Worm (Caenorhabditis elegans) whole organism, late embryonic: Measurements from ENCODE around the gene T05A8.3.
"Not testable (repeated sequence)": the region's sequence is repeated elsewhere in the genome, so short reads cannot be mapped to it uniquely, and the experiment has no call there.

ENCODE experiments used
- C08G9.2 ChIP-seq: sonication (generic microtip); optimal IDR thresholded peaks from 2 replicates; lab custom pipeline; 2016; ENCODE audit warnings: mild to moderate bottlenecking, missing genetic modification characterization, moderate library complexity, missing compliant biosample characterization
- K02D7.2 ChIP-seq: sonication (generic microtip); optimal IDR thresholded peaks from 2 replicates; lab custom pipeline; 2017; ENCODE audit warnings: mild to moderate bottlenecking, missing genetic modification characterization, missing compliant biosample characterization
- K09A11.1 ChIP-seq: sonication (generic microtip); optimal IDR thresholded peaks from 2 replicates; lab custom pipeline; 2017; ENCODE audit warnings: antibody characterized with exemption, mild to moderate bottlenecking, missing genetic modification characterization, missing compliant biosample characterization; ENCODE audit not compliant: insufficient read depth
- T23F11.4 ChIP-seq: fragments of 200-800 bp; sonication (Bioruptor generic); optimal IDR thresholded peaks from 2 replicates; lab custom pipeline; 2018; ENCODE audit warnings: mild to moderate bottlenecking, missing genetic modification characterization, missing compliant biosample characterization
- ceh-18 ChIP-seq: sonication (generic microtip); optimal IDR thresholded peaks from 2 replicates; lab custom pipeline; 2016; ENCODE audit warnings: missing genetic modification characterization, missing compliant biosample characterization
- ceh-22 ChIP-seq: sonication (generic microtip); optimal IDR thresholded peaks from 2 replicates; lab custom pipeline; 2017; ENCODE audit warnings: missing biosample characterization, missing genetic modification characterization
- ceh-30 ChIP-seq: fragments of 150-350 bp; optimal IDR thresholded peaks from 2 replicates; lab custom pipeline; 2014; ENCODE audit warnings: missing biosample characterization, missing genetic modification characterization
- ceh-45 ChIP-seq: fragments of 200-800 bp; sonication (Bioruptor generic); IDR thresholded peaks from 2 replicates; pipeline ENCODE4 v1.3.6; 2022; ENCODE audit warnings: missing genetic modification reagents, missing genetic modification characterization, missing compliant biosample characterization
- ceh-6 ChIP-seq: fragments of 200-800 bp; sonication (Bioruptor generic); optimal IDR thresholded peaks from 2 replicates; lab custom pipeline; 2018; ENCODE audit warnings: mild to moderate bottlenecking, missing genetic modification characterization, missing compliant biosample characterization
- ceh-9 ChIP-seq: sonication (generic microtip); optimal IDR thresholded peaks from 2 replicates; lab custom pipeline; 2016; ENCODE audit warnings: mild to moderate bottlenecking, missing genetic modification characterization, inconsistent platforms, missing compliant biosample characterization
- elt-2 ChIP-seq: sonication (generic microtip); optimal IDR thresholded peaks from 2 replicates; lab custom pipeline; 2016; ENCODE audit warnings: missing genetic modification reagents, missing genetic modification characterization, missing compliant biosample characterization
- ets-4 ChIP-seq: sonication (generic microtip); optimal IDR thresholded peaks from 2 replicates; lab custom pipeline; 2016; ENCODE audit warnings: missing genetic modification characterization, missing compliant biosample characterization
- fax-1 ChIP-seq: sonication (generic microtip); optimal IDR thresholded peaks from 2 replicates; lab custom pipeline; 2016; ENCODE audit warnings: missing genotype, missing genetic modification characterization, missing compliant biosample characterization
- gmeb-2 ChIP-seq: sonication (generic microtip); optimal IDR thresholded peaks from 2 replicates; lab custom pipeline; 2016; ENCODE audit warnings: missing genetic modification characterization, inconsistent platforms, missing compliant biosample characterization
- hlh-6 ChIP-seq: sonication (generic microtip); optimal IDR thresholded peaks from 2 replicates; lab custom pipeline; 2016; ENCODE audit warnings: missing genotype, missing genetic modification characterization, missing compliant biosample characterization
- hlh-8 ChIP-seq: sonication (generic microtip); optimal IDR thresholded peaks from 2 replicates; lab custom pipeline; 2016; ENCODE audit warnings: missing genotype, missing genetic modification characterization, missing compliant biosample characterization
- lim-6 ChIP-seq: sonication (generic microtip); optimal IDR thresholded peaks from 2 replicates; lab custom pipeline; 2016; ENCODE audit warnings: missing genetic modification characterization, missing compliant biosample characterization
- madf-2 ChIP-seq: sonication (generic microtip); optimal IDR thresholded peaks from 2 replicates; lab custom pipeline; 2017; ENCODE audit warnings: missing genetic modification characterization, missing compliant biosample characterization
- nfya-1 ChIP-seq: sonication (generic microtip); optimal IDR thresholded peaks from 2 replicates; lab custom pipeline; 2017; ENCODE audit warnings: missing genetic modification characterization, mild to moderate bottlenecking, missing compliant biosample characterization, antibody characterized with exemption, moderate library complexity
- npax-4 ChIP-seq: sonication (generic microtip); optimal IDR thresholded peaks from 2 replicates; lab custom pipeline; 2016; ENCODE audit warnings: missing genetic modification characterization, missing compliant biosample characterization
- pqm-1 ChIP-seq: sonication (generic microtip); optimal IDR thresholded peaks from 2 replicates; lab custom pipeline; 2016; ENCODE audit warnings: missing genetic modification characterization, missing compliant biosample characterization
- pros-1 ChIP-seq: fragments of 150-350 bp; optimal IDR thresholded peaks from 2 replicates; lab custom pipeline; 2014; ENCODE audit warnings: missing biosample characterization, missing genetic modification reagents, missing genetic modification characterization
- rnt-1 ChIP-seq: sonication (generic microtip); optimal IDR thresholded peaks from 2 replicates; lab custom pipeline; 2016; ENCODE audit warnings: missing genetic modification characterization, missing compliant biosample characterization
- sox-4 ChIP-seq: sonication (generic microtip); optimal IDR thresholded peaks from 2 replicates; lab custom pipeline; 2017; ENCODE audit warnings: mild to moderate bottlenecking, missing genetic modification characterization, inconsistent platforms, missing compliant biosample characterization
- syd-9 ChIP-seq: sonication (generic microtip); optimal IDR thresholded peaks from 2 replicates; lab custom pipeline; 2016; ENCODE audit warnings: mild to moderate bottlenecking, missing genetic modification characterization, moderate library complexity, missing compliant biosample characterization
- tbx-2 ChIP-seq: sonication (generic microtip); optimal IDR thresholded peaks from 2 replicates; lab custom pipeline; 2016; ENCODE audit warnings: missing genetic modification characterization, missing compliant biosample characterization
- ttx-3 ChIP-seq: sonication (generic microtip); optimal IDR thresholded peaks from 2 replicates; lab custom pipeline; 2016; ENCODE audit warnings: missing genetic modification reagents, missing genetic modification characterization, missing compliant biosample characterization
- unc-42 ChIP-seq: sonication (generic microtip); optimal IDR thresholded peaks from 2 replicates; lab custom pipeline; 2016; ENCODE audit warnings: missing genotype, missing genetic modification characterization, missing compliant biosample characterization
- unc-55 ChIP-seq: sonication (generic microtip); optimal IDR thresholded peaks from 2 replicates; lab custom pipeline; 2017; ENCODE audit warnings: missing biosample characterization, missing genetic modification reagents, missing genetic modification characterization
- zip-5 ChIP-seq: sonication (generic microtip); optimal IDR thresholded peaks from 2 replicates; lab custom pipeline; 2016; ENCODE audit warnings: missing genetic modification characterization, missing compliant biosample characterization

T05A8.3 gene

DNA sequence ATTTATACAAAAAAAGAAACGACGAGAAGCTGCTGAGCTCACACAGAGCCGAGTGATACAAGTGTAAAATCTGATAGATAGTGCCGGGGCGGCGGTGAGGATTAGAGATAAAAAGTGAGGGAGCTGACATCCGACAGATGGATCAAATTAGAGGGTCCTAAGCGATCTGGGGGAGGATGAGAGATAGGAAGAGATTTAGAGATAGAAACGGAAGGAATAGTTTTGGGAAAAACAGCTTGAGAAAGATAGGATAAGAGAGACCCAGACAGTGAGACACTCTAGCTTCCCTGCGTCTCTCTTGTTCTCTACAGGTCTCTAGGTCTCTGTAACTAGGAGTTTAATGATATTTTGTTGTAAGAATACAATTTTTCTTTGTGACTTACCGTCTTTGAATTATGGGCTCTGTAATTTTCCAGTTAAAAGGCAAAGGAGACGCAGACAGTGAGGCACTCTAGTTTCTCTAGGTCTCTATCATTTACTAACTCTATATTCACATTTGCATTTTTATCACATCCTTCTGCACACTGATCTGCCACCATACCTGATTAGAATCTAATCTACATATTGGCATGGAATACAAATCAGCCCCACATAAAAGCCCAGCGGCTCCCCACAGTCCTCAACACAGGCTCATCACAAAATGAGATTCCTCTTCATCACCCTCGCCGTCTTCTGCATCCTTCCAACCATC is 30.1 kb downstream of the T05A8.3 start, which contains the start of the genes sup-9 and nspf-1:
TSS of gene sup-9 (minus strand) at position 43 of the 691 bp plus-strand sequence.
TSS of gene nspf-1 (plus strand) at position 641 of the 691 bp plus-strand sequence.
- peak; percentile 35 for TF ChIP-seq unc-55 (GFP tag; lab: Kevin White, UChicago)
- TF ChIP-seq ceh-18 (tag; lab: Kevin White, UChicago), result peak; percentile 36
- TF ChIP-seq ceh-45 (GFP tag; lab: Robert Waterston, UW), result no peak
- TF ChIP-seq gmeb-2, result no peak
- peak; percentile 52 for TF ChIP-seq hlh-8 (tag; lab: Kevin White, UChicago)
- TF ChIP-seq unc-42 (tag; lab: Kevin White, UChicago), result peak; percentile 45
- TF ChIP-seq tbx-2 (tag; lab: Kevin White, UChicago), result no peak

DNA sequence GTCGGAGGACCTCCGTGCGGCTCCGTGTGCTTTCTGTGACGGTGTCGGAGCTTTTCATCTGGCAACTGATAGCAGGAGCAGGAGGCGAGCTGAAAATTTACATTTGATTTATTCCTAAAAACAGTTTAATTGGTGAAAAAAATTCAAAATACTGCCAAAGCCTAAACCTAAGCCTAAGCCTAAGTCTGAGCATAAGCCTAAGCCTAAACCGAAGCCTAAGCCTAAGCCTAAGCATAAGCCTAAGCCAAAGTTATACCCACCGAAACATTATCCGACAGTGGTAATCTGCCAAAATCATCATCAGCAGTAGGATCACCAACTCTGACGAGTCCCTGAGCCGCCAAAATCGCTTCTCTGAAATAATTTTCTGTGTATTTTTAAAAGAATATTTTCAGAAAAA is 32.5 kb downstream of the T05A8.3 start:
- TF ChIP-seq ceh-18 (tag; lab: Kevin White, UChicago) (no peak), K09A11.1 (tag; lab: Kevin White, UChicago) (no peak), nfya-1 (tag; lab: Kevin White, UChicago) (no peak), pros-1 (tag; lab: Kevin White, UChicago) (no peak), ceh-30 (tag; lab: Kevin White, UChicago) (no peak), T23F11.4 (GFP tag; lab: Kevin White, UChicago) (no peak), ceh-22 (tag; lab: Kevin White, UChicago) (no peak)
- TF ChIP-seq, all 69 proteins: peak for 0

DNA sequence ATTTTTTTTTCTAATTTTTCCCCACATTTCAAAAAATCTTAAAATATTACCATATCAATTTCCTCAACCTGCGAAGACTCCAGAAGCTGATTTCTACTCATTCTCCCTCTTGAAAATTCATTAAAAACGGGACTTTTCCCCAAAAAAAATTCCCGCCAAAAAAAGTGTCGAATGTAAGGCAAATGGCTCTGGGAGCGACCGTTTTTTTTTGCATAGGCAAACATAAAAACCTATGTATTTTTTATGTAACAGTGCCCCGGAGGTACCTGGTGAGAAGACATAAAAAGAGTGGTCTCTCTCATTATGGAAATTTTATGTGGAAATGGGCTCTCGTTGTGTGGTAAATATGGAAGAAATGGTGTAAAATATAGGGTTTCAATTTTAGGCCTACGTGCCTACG is 33.0 kb downstream of the T05A8.3 start, which contains the start of gene ceh-87:
TSS of gene ceh-87 (minus strand) at position 101 of the 400 bp plus-strand sequence.
- no peak for TF ChIP-seq madf-2

DNA sequence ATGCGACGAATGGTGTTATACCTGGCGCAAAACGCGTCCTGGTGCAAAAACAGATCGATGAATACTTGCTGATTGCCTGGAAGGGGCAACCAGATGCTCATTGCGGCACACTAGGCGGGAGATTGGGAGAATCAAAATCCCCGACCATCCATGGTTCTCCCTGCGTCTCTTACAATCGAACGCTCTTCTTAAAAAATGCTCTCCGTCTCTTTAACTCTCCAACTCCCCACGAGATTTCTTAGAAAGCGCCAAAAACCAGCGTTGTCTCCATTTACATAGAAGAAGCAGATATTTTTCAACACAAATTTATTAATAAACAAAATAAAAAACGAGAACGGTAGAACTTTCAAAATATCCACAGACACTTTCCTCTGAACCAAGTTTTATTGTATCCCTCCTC is 36.1 kb downstream of the T05A8.3 start, which contains the start of gene F34D6.1:
TSS of gene F34D6.1 (minus strand) at position 101 of the 400 bp plus-strand sequence.
- TF ChIP-seq zip-5 (tag; lab: Kevin White, UChicago) (no peak), ceh-18 (tag; lab: Kevin White, UChicago) (no peak), sox-4 (tag; lab: Kevin White, UChicago) (no peak), rnt-1 (tag; lab: Kevin White, UChicago) (no peak), npax-4 (no peak), pqm-1 (tag; lab: Kevin White, UChicago) (no peak), fax-1 (no peak), ceh-6 (GFP tag; lab: Kevin White, UChicago) (no peak), syd-9 (no peak), ceh-9 (tag; lab: Kevin White, UChicago) (no peak), lim-6 (tag; lab: Kevin White, UChicago) (no peak), ceh-30 (tag; lab: Kevin White, UChicago) (no peak), nfya-1 (tag; lab: Kevin White, UChicago) (no peak), K02D7.2 (tag; lab: Kevin White, UChicago) (no peak), ttx-3 (tag; lab: Kevin White, UChicago) (no peak), hlh-6 (no peak), unc-55 (GFP tag; lab: Kevin White, UChicago) (no peak), ets-4 (tag; lab: Kevin White, UChicago) (no peak)

DNA sequence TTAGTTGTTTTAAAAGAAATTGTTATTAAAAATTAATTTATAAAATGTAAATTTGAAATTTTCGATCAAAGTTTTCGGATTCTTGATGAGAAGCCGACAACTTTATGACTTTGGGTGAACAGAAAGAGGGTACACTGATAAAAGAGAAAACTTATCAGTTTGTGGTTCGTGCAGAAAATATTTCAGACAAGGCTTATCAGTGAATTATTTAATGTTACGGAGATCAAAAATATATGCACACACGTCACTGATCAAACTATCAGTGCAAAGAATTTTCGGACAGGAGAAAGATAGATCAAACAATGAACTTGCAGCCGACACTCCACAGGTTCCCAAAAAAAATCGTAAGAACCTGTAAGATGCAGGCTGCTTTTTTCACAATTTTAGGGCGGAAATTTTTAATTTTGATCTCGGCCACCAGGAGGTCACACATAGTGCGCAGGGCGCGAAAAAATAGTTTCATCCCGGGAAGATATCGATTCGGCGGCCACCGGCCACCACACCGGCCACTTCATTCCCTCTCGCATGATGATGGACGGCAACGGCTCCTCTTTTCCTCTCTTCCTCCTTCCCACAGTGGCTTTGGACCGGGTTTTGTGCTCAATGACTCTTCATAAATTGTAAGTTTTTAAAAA is 39.6 kb downstream of the T05A8.3 start, which contains the start of gene F22E5.17:
TSS of gene F22E5.17 (plus strand) at position 508 of the 635 bp plus-strand sequence.
- TF ChIP-seq ttx-3 (tag; lab: Kevin White, UChicago) (no peak), elt-2 (peak; percentile 84)

DNA sequence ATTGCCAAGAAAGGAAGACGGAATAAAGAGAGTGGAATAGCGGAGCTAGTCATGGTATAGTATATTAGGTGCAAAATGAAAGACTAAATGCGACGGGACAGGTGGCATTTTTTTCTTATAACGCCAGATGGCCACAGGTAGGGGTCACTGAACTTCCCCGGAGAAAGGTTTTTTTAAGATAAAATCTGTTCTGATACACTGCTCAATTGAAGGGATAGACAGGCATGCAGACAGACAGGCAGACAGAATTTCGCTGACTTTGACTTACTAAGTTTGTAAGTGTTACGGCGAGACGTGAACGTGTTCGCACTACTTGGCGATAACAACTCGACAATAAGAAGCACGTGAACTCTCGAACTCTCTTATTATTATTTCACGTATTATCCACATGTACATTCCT is 43.7 kb downstream of the T05A8.3 start, which contains the start of the genes F22E5.20 and F22E5.1:
TSS of gene F22E5.20 (minus strand) at position 101 of the 400 bp plus-strand sequence.
TSS of gene F22E5.1 (plus strand) at position 242 of the 400 bp plus-strand sequence.
- not testable (repeated sequence) for TF ChIP-seq K02D7.2, C08G9.2, unc-42 (tag; lab: Kevin White, UChicago)
- TF ChIP-seq, all 69 proteins: peak for 0; not testable (repeated sequence) for 69
